Worm (Caenorhabditis elegans) whole organism, L2 larva: ENCODE data around the gene F10C1.8.

Experiments
- Y55F3AM.14 ChIP-seq: fragments of 200-800 bp; sonication (Bioruptor generic); optimal IDR thresholded peaks from 2 replicates; lab custom pipeline; 2018; ENCODE audit warnings: mild to moderate bottlenecking, missing genetic modification characterization, missing compliant biosample characterization
- fos-1 ChIP-seq: fragments of 150-350 bp; optimal IDR thresholded peaks from 2 replicates; lab custom pipeline; 2014; ENCODE audit warnings: missing biosample characterization, missing genetic modification characterization
- lsy-2 ChIP-seq, 2 experiments: fragments of 150-350 bp in 1 of 2; sonication (generic microtip) in 1 of 2; optimal IDR thresholded peaks; 2 replicates each; lab custom pipeline; 2014 to 2017; ENCODE audit warnings: missing biosample characterization in 2 of 2, missing genetic modification characterization in 2 of 2
- mbf-1 ChIP-seq: sonication (generic microtip); optimal IDR thresholded peaks from 2 replicates; lab custom pipeline; 2017; ENCODE audit warnings: missing biosample characterization, missing genetic modification characterization
- nhr-11 ChIP-seq: fragments of 150-350 bp; optimal IDR thresholded peaks from 2 replicates; lab custom pipeline; 2014; ENCODE audit warnings: missing biosample characterization, missing genetic modification characterization
- sma-9 ChIP-seq, 2 experiments: fragments of 150-350 bp in 1 of 2; sonication (generic microtip) in 1 of 2; optimal IDR thresholded peaks; 2 replicates each; lab custom pipeline; 2014 to 2016; ENCODE audit warnings: missing genetic modification characterization in 2 of 2, mild to moderate bottlenecking in 1 of 2, missing biosample characterization in 1 of 2, missing compliant biosample characterization in 1 of 2, missing genetic modification reagents in 1 of 2, moderate library complexity in 1 of 2
- unc-55 ChIP-seq: fragments of 150-350 bp; sonication (generic microtip); optimal IDR thresholded peaks from 3 replicates; lab custom pipeline; 2014; ENCODE audit warnings: missing biosample characterization, missing genetic modification reagents, missing genetic modification characterization

DNA sequence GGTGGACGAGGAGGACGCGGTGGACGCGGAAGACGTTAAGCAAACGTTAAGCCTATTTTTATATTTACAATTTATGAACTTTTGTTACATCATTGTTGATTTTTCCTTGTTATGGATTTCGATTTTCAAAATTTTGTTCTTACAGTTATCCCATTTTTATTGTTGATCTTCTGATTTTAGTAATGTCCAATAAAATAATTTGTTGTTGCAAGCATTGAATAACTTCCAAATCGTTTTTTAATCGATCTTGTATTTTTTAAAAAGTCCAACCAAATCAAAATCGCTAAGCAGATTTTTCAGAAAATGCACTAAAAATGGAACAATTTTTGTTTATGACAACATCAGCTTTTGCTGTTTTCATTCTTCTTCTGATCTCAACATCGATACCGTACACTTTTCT is 36.4 kb upstream of the F10C1.8 start, which contains the start of gene zipt-3:
- TF ChIP-seq lsy-2 (tag; optimal IDR thresholded peaks at IDR 0.05; lab: Kevin White, UChicago) (no peak), nhr-11 (tag; lab: Kevin White, UChicago) (no peak), sma-9 (GFP tag; optimal IDR thresholded peaks at IDR 0.05; lab: Kevin White, UChicago) (no peak), sma-9 (tag; optimal IDR thresholded peaks at IDR 0.05; lab: Kevin White, UChicago) (no peak), mbf-1 (tag; lab: Kevin White, UChicago) (no peak), Y55F3AM.14 (GFP tag; lab: Kevin White, UChicago) (no peak), fos-1 (tag; lab: Kevin White, UChicago) (no peak), unc-55 (GFP tag; lab: Kevin White, UChicago) (no peak)
